Fruit fly (Drosophila melanogaster) whole organism, embryonic: ENCODE measurements around the gene CG4730.
A peak's percentile ranks its signal among the peaks of the same experiment; 100 is the strongest.

Experiments
- Ada2b ChIP-seq: fragments of 200-800 bp; sonication (Bioruptor generic); IDR thresholded peaks from 2 replicates; pipeline ENCODE4 v1.3.6; 2022; ENCODE audit warnings: missing biosample characterization, missing genetic modification characterization
- Atf6 ChIP-seq: fragments of 200-800 bp; sonication (Bioruptor generic); IDR thresholded peaks from 2 replicates; pipeline ENCODE4 v1.3.6; 2022; ENCODE audit warnings: missing biosample characterization, missing genetic modification characterization
- Blimp-1 ChIP-seq: fragments of 200-800 bp; sonication (Bioruptor generic); optimal IDR thresholded peaks from 3 replicates; lab custom pipeline; 2018; ENCODE audit warnings: missing biosample characterization, missing genetic modification characterization, mild to moderate bottlenecking, moderate library complexity, missing genetic modification reagents
- CG10147 ChIP-seq: fragments of 200-800 bp; sonication (Bioruptor generic); optimal IDR thresholded peaks from 2 replicates; lab custom pipeline; 2019; ENCODE audit warnings: missing biosample characterization, mild to moderate bottlenecking, missing genetic modification characterization, moderate library complexity
- CG11504 ChIP-seq: fragments of 200-800 bp; sonication (Bioruptor generic); optimal IDR thresholded peaks from 3 replicates; lab custom pipeline; 2019; ENCODE audit warnings: missing biosample characterization, mild to moderate bottlenecking, missing genetic modification characterization, moderate library complexity
- CG11695 ChIP-seq: fragments of 200-800 bp; sonication (Bioruptor generic); IDR thresholded peaks from 3 replicates; pipeline ENCODE4 v1.3.6; 2022; ENCODE audit warnings: missing biosample characterization, missing genetic modification characterization
- CG12769 ChIP-seq: fragments of 200-800 bp; sonication (Bioruptor generic); optimal IDR thresholded peaks from 2 replicates; lab custom pipeline; 2019; ENCODE audit warnings: missing biosample characterization, mild to moderate bottlenecking, missing genetic modification characterization, moderate library complexity
- CG13424 ChIP-seq: fragments of 200-800 bp; sonication (Bioruptor generic); optimal IDR thresholded peaks from 2 replicates; lab custom pipeline; 2019; ENCODE audit warnings: missing biosample characterization, mild to moderate bottlenecking, missing genetic modification characterization, moderate library complexity
- CG14014 ChIP-seq: fragments of 200-800 bp; sonication (Bioruptor generic); IDR thresholded peaks from 2 replicates; pipeline ENCODE4 v1.3.6; 2022; ENCODE audit warnings: missing biosample characterization, missing genetic modification characterization
- CG15269 ChIP-seq: fragments of 200-800 bp; sonication (Bioruptor generic); optimal IDR thresholded peaks from 2 replicates; lab custom pipeline; 2018; ENCODE audit warnings: missing biosample characterization, mild to moderate bottlenecking, missing genetic modification characterization, moderate library complexity
- CG17328 ChIP-seq: fragments of 200-800 bp; sonication (Bioruptor generic); IDR thresholded peaks from 2 replicates; pipeline ENCODE4 v1.3.6; 2022; ENCODE audit warnings: missing biosample characterization, missing genetic modification characterization
- CG17359 ChIP-seq: fragments of 200-800 bp; sonication (Bioruptor generic); optimal IDR thresholded peaks from 3 replicates; lab custom pipeline; 2018; ENCODE audit warnings: missing biosample characterization, mild to moderate bottlenecking, missing genetic modification characterization, moderate library complexity
- CG17385 ChIP-seq: fragments of 200-800 bp; sonication (Bioruptor generic); optimal IDR thresholded peaks from 3 replicates; lab custom pipeline; 2018; ENCODE audit warnings: missing biosample characterization, mild to moderate bottlenecking, missing genetic modification characterization
- CG17829 ChIP-seq: fragments of 200-800 bp; optimal IDR thresholded peaks from 2 replicates; lab custom pipeline; 2019; ENCODE audit warnings: missing biosample characterization, mild to moderate bottlenecking, missing genetic modification characterization, moderate library complexity
- CG2712 ChIP-seq: fragments of 200-800 bp; optimal IDR thresholded peaks from 3 replicates; lab custom pipeline; 2019; ENCODE audit warnings: missing biosample characterization, mild to moderate bottlenecking, missing genetic modification characterization, moderate library complexity
- CG31441 ChIP-seq: fragments of 200-800 bp; sonication (Bioruptor generic); IDR thresholded peaks from 2 replicates; pipeline ENCODE4 v1.3.6; 2022; ENCODE audit warnings: missing biosample characterization, missing genetic modification characterization
- CG34422 ChIP-seq: fragments of 200-800 bp; sonication (Bioruptor generic); IDR thresholded peaks from 3 replicates; pipeline ENCODE4 v1.3.6; 2022; ENCODE audit warnings: missing biosample characterization, missing genetic modification characterization
- CG4617 ChIP-seq: fragments of 200-800 bp; sonication (Bioruptor generic); optimal IDR thresholded peaks from 3 replicates; lab custom pipeline; 2016; ENCODE audit warnings: missing biosample characterization, missing genetic modification characterization, borderline replicate concordance
- CG8924 ChIP-seq: fragments of 200-800 bp; optimal IDR thresholded peaks from 3 replicates; lab custom pipeline; 2019; ENCODE audit warnings: missing biosample characterization, mild to moderate bottlenecking, missing genetic modification characterization, moderate library complexity
- CoRest ChIP-seq: fragments of 200-800 bp; sonication (Bioruptor generic); optimal IDR thresholded peaks from 3 replicates; lab custom pipeline; 2018; ENCODE audit warnings: missing biosample characterization, mild to moderate bottlenecking, missing genetic modification characterization, moderate library complexity
- Dek ChIP-seq: fragments of 200-800 bp; sonication (Bioruptor generic); optimal IDR thresholded peaks from 3 replicates; lab custom pipeline; 2019; ENCODE audit warnings: missing biosample characterization, mild to moderate bottlenecking, missing genetic modification characterization, moderate library complexity
- E2f1 ChIP-seq: fragments of 200-800 bp; sonication (Bioruptor generic); IDR thresholded peaks from 2 replicates; pipeline ENCODE4 v1.3.6; 2022; ENCODE audit warnings: missing biosample characterization, missing genetic modification characterization
- Ets65A ChIP-seq: fragments of 200-800 bp; sonication (Bioruptor generic); peaks from one replicate; lab custom pipeline; 2016; ENCODE audit warnings: missing biosample characterization, missing genetic modification characterization
- Fer1 ChIP-seq: fragments of 200-800 bp; sonication (Bioruptor generic); optimal IDR thresholded peaks from 2 replicates; lab custom pipeline; 2017; ENCODE audit warnings: missing biosample characterization, mild to moderate bottlenecking, missing genetic modification characterization
- Fer3 ChIP-seq: fragments of 200-800 bp; sonication (Bioruptor generic); optimal IDR thresholded peaks from 2 replicates; lab custom pipeline; 2018; ENCODE audit warnings: missing biosample characterization, mild to moderate bottlenecking, missing genetic modification characterization, moderate library complexity
- Hr51 ChIP-seq, 2 experiments: fragments of 200-800 bp; sonication (Bioruptor generic); optimal IDR thresholded peaks; 2 replicates in 1 of 2; 3 replicates in 1 of 2; lab custom pipeline; 2016 to 2018; ENCODE audit warnings: missing biosample characterization in 2 of 2, missing genetic modification characterization in 2 of 2, mild to moderate bottlenecking in 1 of 2, moderate library complexity in 1 of 2
- PHDP ChIP-seq: fragments of 200-800 bp; sonication (Bioruptor generic); optimal IDR thresholded peaks from 3 replicates; lab custom pipeline; 2018; ENCODE audit warnings: missing biosample characterization, mild to moderate bottlenecking, missing genetic modification characterization, moderate library complexity
- Sox102F ChIP-seq: fragments of 200-800 bp; sonication (Bioruptor generic); optimal IDR thresholded peaks from 2 replicates; lab custom pipeline; 2018; ENCODE audit warnings: missing biosample characterization, mild to moderate bottlenecking, missing genetic modification characterization, moderate library complexity
- Spps ChIP-seq: fragments of 200-800 bp; sonication (Bioruptor generic); optimal IDR thresholded peaks from 2 replicates; lab custom pipeline; 2018; ENCODE audit warnings: missing biosample characterization, mild to moderate bottlenecking, missing genetic modification characterization
- Tbp ChIP-seq: fragments of >200 bp; optimal IDR thresholded peaks from 2 replicates; lab custom pipeline; 2018; ENCODE audit warnings: missing biosample characterization, missing genetic modification characterization
- dmrt11E ChIP-seq: fragments of 200-800 bp; sonication (Bioruptor generic); optimal IDR thresholded peaks from 3 replicates; lab custom pipeline; 2018; ENCODE audit warnings: missing biosample characterization, mild to moderate bottlenecking, missing genetic modification characterization, moderate library complexity
- dmrt99B ChIP-seq: fragments of 200-800 bp; sonication (Bioruptor generic); optimal IDR thresholded peaks from 2 replicates; lab custom pipeline; 2018; ENCODE audit warnings: missing biosample characterization, mild to moderate bottlenecking, missing genetic modification characterization, moderate library complexity
- fd96Cb ChIP-seq: fragments of 200-800 bp; sonication (Bioruptor generic); optimal IDR thresholded peaks from 2 replicates; lab custom pipeline; 2018; ENCODE audit warnings: missing biosample characterization, mild to moderate bottlenecking, missing genetic modification characterization, moderate library complexity
- gem ChIP-seq: fragments of 200-800 bp; sonication (Bioruptor generic); optimal IDR thresholded peaks from 2 replicates; lab custom pipeline; 2019; ENCODE audit warnings: missing biosample characterization, mild to moderate bottlenecking, missing genetic modification characterization, moderate library complexity
- gsb-n ChIP-seq: fragments of 200-800 bp; sonication (Bioruptor generic); optimal IDR thresholded peaks from 3 replicates; lab custom pipeline; 2018; ENCODE audit warnings: missing biosample characterization, mild to moderate bottlenecking, missing genetic modification characterization
- kni ChIP-seq: fragments of 200-800 bp; sonication (Bioruptor generic); optimal IDR thresholded peaks from 3 replicates; lab custom pipeline; 2017; ENCODE audit warnings: mild to moderate bottlenecking, missing biosample characterization, missing genetic modification reagents, missing genetic modification characterization
- lmd ChIP-seq: fragments of 200-800 bp; sonication (Bioruptor generic); IDR thresholded peaks from 2 replicates; pipeline ENCODE4 v1.3.6; 2022; ENCODE audit warnings: missing biosample characterization, missing genetic modification characterization
- nerfin-2 ChIP-seq: fragments of 200-800 bp; sonication (Bioruptor generic); IDR thresholded peaks from 2 replicates; pipeline ENCODE4 v1.3.6; 2022; ENCODE audit warnings: missing biosample characterization, missing genetic modification characterization; ENCODE audit not compliant: partially characterized antibody
- phol ChIP-seq: fragments of 200-800 bp; sonication (Bioruptor generic); optimal IDR thresholded peaks from 3 replicates; lab custom pipeline; 2018; ENCODE audit warnings: missing biosample characterization, mild to moderate bottlenecking, missing genetic modification characterization, moderate library complexity
- ranshi ChIP-seq: fragments of 200-800 bp; sonication (Bioruptor generic); IDR thresholded peaks from 2 replicates; pipeline ENCODE4 v1.3.6; 2022; ENCODE audit warnings: missing biosample characterization, missing genetic modification characterization
- tap ChIP-seq: fragments of 200-800 bp; optimal IDR thresholded peaks from 3 replicates; lab custom pipeline; 2019; ENCODE audit warnings: missing biosample characterization, mild to moderate bottlenecking, missing genetic modification characterization, moderate library complexity
- tgo ChIP-seq: fragments of 200-800 bp; sonication (Bioruptor generic); IDR thresholded peaks from 3 replicates; pipeline ENCODE4 v1.3.6; 2022; ENCODE audit warnings: missing biosample characterization, missing genetic modification characterization
- tio ChIP-seq: fragments of 200-800 bp; sonication (Bioruptor generic); optimal IDR thresholded peaks from 2 replicates; lab custom pipeline; 2017; ENCODE audit warnings: missing biosample characterization, missing genetic modification characterization, inconsistent platforms
- trem ChIP-seq: fragments of 200-800 bp; optimal IDR thresholded peaks from 3 replicates; lab custom pipeline; 2019; ENCODE audit warnings: missing biosample characterization, mild to moderate bottlenecking, missing genetic modification characterization, moderate library complexity
- unpg ChIP-seq: fragments of 200-800 bp; sonication (Bioruptor generic); optimal IDR thresholded peaks from 3 replicates; lab custom pipeline; 2018; ENCODE audit warnings: missing biosample characterization, mild to moderate bottlenecking, missing genetic modification characterization, moderate library complexity
- vvl ChIP-seq: fragments of 200-800 bp; sonication (Bioruptor generic); IDR thresholded peaks from 2 replicates; pipeline ENCODE4 v1.3.6; 2022; ENCODE audit warnings: missing biosample characterization, missing genetic modification characterization
- zfh2 ChIP-seq: fragments of 200-800 bp; sonication (Bioruptor generic); optimal IDR thresholded peaks from 2 replicates; lab custom pipeline; 2016; ENCODE audit warnings: missing biosample characterization, missing genetic modification characterization

CG4730 gene

DNA sequence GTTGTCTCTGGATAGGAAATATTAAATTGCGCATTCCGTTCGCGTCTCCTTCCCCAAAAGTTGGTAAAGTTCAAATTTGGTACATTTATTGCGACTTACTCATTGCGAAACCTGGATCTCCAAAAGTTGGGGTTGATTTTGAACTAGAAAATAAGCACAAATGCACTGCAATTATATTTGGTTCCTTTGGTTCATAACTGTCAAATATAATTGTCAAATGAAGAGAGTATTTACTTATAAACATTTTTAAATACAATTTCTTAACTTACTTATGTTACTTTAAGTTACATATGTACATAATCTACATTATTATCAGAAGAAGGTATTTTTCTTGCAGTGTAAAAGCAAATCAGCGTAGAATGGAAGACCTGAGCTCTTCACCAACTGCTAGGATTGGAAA, 47.9 kb downstream of the CG4730 start (continued):
- TF ChIP-seq CG17829 (tag; lab: Kevin White, UChicago) (peak; percentile 11), zfh2 (GFP tag; lab: Kevin White, UChicago) (no peak), unpg (GFP tag; lab: Kevin White, UChicago) (peak; percentile 62), gsb-n (peak; percentile 11), CoRest (tag; lab: Kevin White, UChicago) (peak; percentile 18), Ets65A (GFP tag; lab: Kevin White, UChicago) (peak; percentile 63), CG8924 (tag; lab: Kevin White, UChicago) (no peak), phol (tag; lab: Kevin White, UChicago) (peak; percentile 34), Tbp (no peak), CG4617 (no peak), CG11695 (GFP tag; lab: Robert Waterston, UW) (peak; percentile 23; the same call in 1 of the 3 replicates), CG15269 (tag; lab: Kevin White, UChicago) (peak; percentile 52), Fer3 (peak; percentile 54), Fer1 (GFP tag; lab: Kevin White, UChicago) (peak; percentile 25), CG17359 (tag; lab: Kevin White, UChicago) (peak; percentile 43), CG13424 (peak; percentile 20), tio (GFP tag; lab: Kevin White, UChicago) (no peak), dmrt99B (tag; lab: Kevin White, UChicago) (peak; percentile 58), Sox102F (GFP tag; lab: Kevin White, UChicago) (peak; percentile 60), CG11504 (tag; lab: Kevin White, UChicago) (peak; percentile 49), Hr51 (GFP tag; optimal IDR thresholded peaks at IDR 0.05; lab: Kevin White, UChicago) (peak in 1 of 2 experiments; percentile 52), Ada2b (GFP tag; lab: Robert Waterston, UW) (no peak), CG17328 (GFP tag; lab: Robert Waterston, UW) (0 out of 2 replicates have a peak, but pooled peaks have one; percentile 27), tgo (GFP tag; lab: Robert Waterston, UW) (peak; percentile 53; the same call in 2 of the 3 replicates), Spps (tag; lab: Kevin White, UChicago) (peak; percentile 10), Blimp-1 (peak; percentile 53), Dek (no peak), CG10147 (GFP tag; lab: Kevin White, UChicago) (peak; percentile 25), dmrt11E (tag; lab: Kevin White, UChicago) (peak; percentile 20), kni (GFP tag; lab: Kevin White, UChicago) (no peak), CG17385 (GFP tag; lab: Kevin White, UChicago) (no peak), nerfin-2 (GFP tag; lab: Robert Waterston, UW) (no peak), CG31441 (GFP tag; lab: Robert Waterston, UW) (peak; percentile 42; the same call in 1 of the 2 replicates), CG14014 (0 out of 2 replicates have a peak, but pooled peaks have one; percentile 24), CG2712 (tag; lab: Kevin White, UChicago) (peak; percentile 23), tap (peak; percentile 36), E2f1 (GFP tag; lab: Robert Waterston, UW) (peak; percentile 43), CG12769 (tag; lab: Kevin White, UChicago) (peak; percentile 45), fd96Cb (peak; percentile 27), trem (tag; lab: Kevin White, UChicago) (peak; percentile 10), lmd (GFP tag; lab: Robert Waterston, UW) (peak; percentile 39; the same call in 1 of the 2 replicates), gem (peak; percentile 67), PHDP (tag; lab: Kevin White, UChicago) (peak; percentile 53), vvl (GFP tag; lab: Robert Waterston, UW) (peak; percentile 38), Atf6 (peak; percentile 17; the same call in 1 of the 2 replicates), CG34422 (GFP tag; lab: Robert Waterston, UW) (peak; percentile 22; the same call in 1 of the 3 replicates), ranshi (GFP tag; lab: Robert Waterston, UW) (peak; percentile 34; the same call in 1 of the 2 replicates)
